Worm (Caenorhabditis elegans) whole organism, L4 larva: ENCODE results near the gene Y54F10AM.8.

Source experiments
- F44E2.7 ChIP-seq: fragments of 200-800 bp; sonication (Bioruptor generic); IDR thresholded peaks from 2 replicates; pipeline ENCODE4 v2.1.2; 2022; ENCODE audit warnings: missing genetic modification characterization, missing compliant biosample characterization
- R02D3.7 ChIP-seq: fragments of 150-350 bp; sonication (generic microtip); optimal IDR thresholded peaks from 3 replicates; lab custom pipeline; 2014; ENCODE audit warnings: missing biosample characterization, missing genetic modification characterization
- T26A8.4 ChIP-seq: fragments of 200-800 bp; sonication (Bioruptor generic); IDR thresholded peaks from 2 replicates; pipeline ENCODE4 v1.3.6; 2022; ENCODE audit warnings: missing genetic modification characterization, missing compliant biosample characterization
- Y48G9A.11 ChIP-seq: fragments of 200-800 bp; sonication (Bioruptor generic); IDR thresholded peaks from 2 replicates; pipeline ENCODE4 v1.3.6; 2022; ENCODE audit warnings: missing genetic modification reagents, missing genetic modification characterization, missing compliant biosample characterization
- Y5F2A.4 ChIP-seq: fragments of 200-800 bp; sonication (Bioruptor generic); optimal IDR thresholded peaks from 2 replicates; lab custom pipeline; 2018; ENCODE audit warnings: mild to moderate bottlenecking, missing genetic modification characterization, missing compliant biosample characterization
- aly-2 ChIP-seq: sonication (generic microtip); optimal IDR thresholded peaks from 2 replicates; lab custom pipeline; 2018; ENCODE audit warnings: missing biosample characterization, missing genetic modification characterization
- ceh-32 ChIP-seq: sonication (generic microtip); optimal IDR thresholded peaks from 2 replicates; lab custom pipeline; 2016; ENCODE audit warnings: mild to moderate bottlenecking, missing genetic modification characterization, missing compliant biosample characterization; ENCODE audit not compliant: poor library complexity
- ceh-44 ChIP-seq: fragments of 200-800 bp; sonication (Bioruptor generic); IDR thresholded peaks from 2 replicates; pipeline ENCODE4 v1.3.6; 2022; ENCODE audit warnings: missing genetic modification reagents, missing genetic modification characterization, missing compliant biosample characterization
- ceh-82 ChIP-seq: sonication (generic microtip); optimal IDR thresholded peaks from 2 replicates; lab custom pipeline; 2017; ENCODE audit warnings: missing biosample characterization, missing genetic modification characterization
- cey-2 ChIP-seq: sonication (generic microtip); optimal IDR thresholded peaks from 3 replicates; lab custom pipeline; 2017; ENCODE audit warnings: missing genetic modification characterization, mild to moderate bottlenecking, missing compliant biosample characterization, antibody characterized with exemption, borderline replicate concordance; ENCODE audit not compliant: insufficient read depth
- daf-16 ChIP-seq, 3 experiments: sonication (generic microtip); optimal IDR thresholded peaks; 2 replicates each; lab custom pipeline; 2016 to 2017; ENCODE audit warnings: missing genetic modification characterization in 3 of 3, missing genetic modification reagents in 3 of 3, mild to moderate bottlenecking in 2 of 3, missing compliant biosample characterization in 2 of 3, missing biosample characterization in 1 of 3, moderate library complexity in 1 of 3
- dmd-8 ChIP-seq: fragments of 200-800 bp; sonication (Bioruptor generic); IDR thresholded peaks from 2 replicates; pipeline ENCODE4 v1.3.6; 2022; ENCODE audit warnings: missing genetic modification characterization, missing compliant biosample characterization
- dmd-9 ChIP-seq: fragments of 200-800 bp; sonication (Bioruptor generic); IDR thresholded peaks from 2 replicates; pipeline ENCODE4 v1.3.6; 2022; ENCODE audit warnings: missing genetic modification reagents, missing genetic modification characterization, missing compliant biosample characterization
- egl-27 ChIP-seq: sonication (generic microtip); optimal IDR thresholded peaks from 3 replicates; lab custom pipeline; 2017; ENCODE audit warnings: missing biosample characterization, missing genetic modification reagents, missing genetic modification characterization
- egl-43 ChIP-seq: fragments of 200-800 bp; sonication (Bioruptor generic); IDR thresholded peaks from 2 replicates; pipeline ENCODE4 v1.3.6; 2022; ENCODE audit warnings: missing genetic modification reagents, missing genetic modification characterization, missing compliant biosample characterization
- hlh-11 ChIP-seq: fragments of 200-800 bp; sonication (Bioruptor generic); optimal IDR thresholded peaks from 2 replicates; lab custom pipeline; 2018; ENCODE audit warnings: mild to moderate bottlenecking, missing genetic modification characterization, missing compliant biosample characterization
- hlh-30 ChIP-seq: sonication (generic microtip); optimal IDR thresholded peaks from 2 replicates; lab custom pipeline; 2017; ENCODE audit warnings: antibody characterized with exemption, mild to moderate bottlenecking, missing genetic modification characterization, missing compliant biosample characterization; ENCODE audit not compliant: insufficient read depth
- hmg-1.1 ChIP-seq: fragments of 200-800 bp; sonication (Bioruptor generic); IDR thresholded peaks from 2 replicates; pipeline ENCODE4 v1.3.6; 2022; ENCODE audit warnings: missing genetic modification reagents, missing genetic modification characterization, missing compliant biosample characterization
- jun-1 ChIP-seq: fragments of 150-350 bp; optimal IDR thresholded peaks from 2 replicates; lab custom pipeline; 2014; ENCODE audit warnings: missing biosample characterization, missing genetic modification reagents, missing genetic modification characterization
- lin-1 ChIP-seq: fragments of 200-800 bp; sonication (Bioruptor generic); IDR thresholded peaks from 2 replicates; pipeline ENCODE4 v1.3.6; 2022; ENCODE audit warnings: missing genetic modification reagents, missing genetic modification characterization, missing compliant biosample characterization
- lin-13 ChIP-seq: fragments of 150-350 bp; optimal IDR thresholded peaks from 2 replicates; lab custom pipeline; 2014; ENCODE audit warnings: missing biosample characterization, missing genetic modification reagents, missing genetic modification characterization
- lin-15B ChIP-seq: fragments of 150-350 bp; sonication (generic microtip); optimal IDR thresholded peaks from 3 replicates; lab custom pipeline; 2014; ENCODE audit warnings: missing biosample characterization, missing genetic modification characterization
- lin-29 ChIP-seq: fragments of 200-800 bp; sonication (Bioruptor generic); IDR thresholded peaks from 2 replicates; pipeline ENCODE4 v1.3.6; 2022; ENCODE audit warnings: missing genetic modification reagents, missing genetic modification characterization, missing compliant biosample characterization
- lin-38 ChIP-seq: fragments of 200-800 bp; sonication (Bioruptor generic); IDR thresholded peaks from 2 replicates; pipeline ENCODE4 v1.3.6; 2022; ENCODE audit warnings: missing genetic modification reagents, missing genetic modification characterization, missing compliant biosample characterization
- lir-3 ChIP-seq: sonication (generic microtip); optimal IDR thresholded peaks from 2 replicates; lab custom pipeline; 2016; ENCODE audit warnings: mild to moderate bottlenecking, missing genetic modification characterization, missing compliant biosample characterization
- madf-9 ChIP-seq: fragments of 200-800 bp; sonication (Bioruptor generic); conservative IDR thresholded peaks from 2 replicates; pipeline ENCODE4 v1.3.6; 2022; ENCODE audit warnings: missing genetic modification reagents, missing genetic modification characterization, missing compliant biosample characterization
- mdl-1 ChIP-seq, 2 experiments: fragments of 150-350 bp in 1 of 2; sonication (generic microtip) in 1 of 2; optimal IDR thresholded peaks; 2 replicates each; lab custom pipeline; 2014 to 2017; ENCODE audit warnings: missing biosample characterization in 2 of 2, missing genetic modification characterization in 2 of 2
- mdt-29 ChIP-seq: fragments of 200-800 bp; sonication (Bioruptor generic); IDR thresholded peaks from 2 replicates; pipeline ENCODE4 v1.3.6; 2022; ENCODE audit warnings: missing genetic modification reagents, missing genetic modification characterization, missing compliant biosample characterization
- mes-2 ChIP-seq: sonication (generic microtip); optimal IDR thresholded peaks from 2 replicates; lab custom pipeline; 2016; ENCODE audit warnings: missing genotype, mild to moderate bottlenecking, missing genetic modification characterization, missing compliant biosample characterization; ENCODE audit not compliant: poor library complexity, severe bottlenecking
- mxl-2 ChIP-seq: fragments of 200-800 bp; sonication (Bioruptor generic); conservative IDR thresholded peaks from 2 replicates; pipeline ENCODE4 v1.3.6; 2022; ENCODE audit warnings: missing genetic modification reagents, missing genetic modification characterization, missing compliant biosample characterization
- nhr-102 ChIP-seq: sonication (generic microtip); optimal IDR thresholded peaks from 2 replicates; lab custom pipeline; 2016; ENCODE audit warnings: mild to moderate bottlenecking, missing genetic modification characterization, moderate library complexity, missing compliant biosample characterization
- nhr-237 ChIP-seq: sonication (generic microtip); optimal IDR thresholded peaks from 2 replicates; lab custom pipeline; 2017; ENCODE audit warnings: missing biosample characterization, missing genetic modification characterization
- nhr-41 ChIP-seq: fragments of 200-800 bp; sonication (Bioruptor generic); IDR thresholded peaks from 2 replicates; pipeline ENCODE4 v1.3.6; 2022; ENCODE audit warnings: missing genetic modification reagents, missing genetic modification characterization, missing compliant biosample characterization
- nhr-42 ChIP-seq: fragments of 200-800 bp; sonication (Bioruptor generic); IDR thresholded peaks from 2 replicates; pipeline ENCODE4 v1.3.6; 2022; ENCODE audit warnings: missing genetic modification characterization, missing compliant biosample characterization
- nhr-48 ChIP-seq: sonication (generic microtip); optimal IDR thresholded peaks from 2 replicates; lab custom pipeline; 2016; ENCODE audit warnings: mild to moderate bottlenecking, missing genetic modification characterization, missing compliant biosample characterization
- nhr-6 ChIP-seq: fragments of 150-350 bp; optimal IDR thresholded peaks from 2 replicates; lab custom pipeline; 2014; ENCODE audit warnings: missing biosample characterization, missing genetic modification characterization
- php-3 ChIP-seq: fragments of 200-800 bp; sonication (Bioruptor generic); IDR thresholded peaks from 2 replicates; pipeline ENCODE4 v1.3.6; 2022; ENCODE audit warnings: missing genetic modification reagents, missing genetic modification characterization, missing compliant biosample characterization
- skn-1 ChIP-seq: fragments of 150-350 bp; optimal IDR thresholded peaks from 2 replicates; lab custom pipeline; 2014; ENCODE audit warnings: missing biosample characterization, missing genetic modification characterization
- snpc-4 ChIP-seq: fragments of 150-350 bp; optimal IDR thresholded peaks from 2 replicates; lab custom pipeline; 2014; ENCODE audit warnings: missing biosample characterization, missing genetic modification characterization
- tra-1 ChIP-seq: fragments of 200-800 bp; sonication (Bioruptor generic); IDR thresholded peaks from 2 replicates; pipeline ENCODE4 v1.3.6; 2022; ENCODE audit warnings: missing genetic modification reagents, missing genetic modification characterization, missing compliant biosample characterization
- unc-39 ChIP-seq: sonication (generic microtip); optimal IDR thresholded peaks from 2 replicates; lab custom pipeline; 2017; ENCODE audit warnings: missing biosample characterization, missing genetic modification characterization
- unc-62 ChIP-seq, 3 experiments: fragments of 150-350 bp in 1 of 3; sonication (generic microtip); optimal IDR thresholded peaks in 2 of 3; peaks in 1 of 3; 1 replicate in 1 of 3; 2 replicates in 2 of 3; lab custom pipeline; 2014 to 2017; ENCODE audit warnings: missing biosample characterization in 3 of 3, missing genetic modification characterization in 3 of 3, missing genetic modification reagents in 3 of 3, missing genotype in 1 of 3
- zag-1 ChIP-seq: fragments of 150-350 bp; optimal IDR thresholded peaks from 2 replicates; lab custom pipeline; 2014; ENCODE audit warnings: missing biosample characterization, missing genetic modification characterization
- zip-11 ChIP-seq: fragments of 200-800 bp; sonication (Bioruptor generic); IDR thresholded peaks from 2 replicates; pipeline ENCODE4 v1.3.6; 2022; ENCODE audit warnings: missing genetic modification characterization, missing compliant biosample characterization
- zip-2 ChIP-seq: fragments of 150-350 bp; optimal IDR thresholded peaks from 2 replicates; lab custom pipeline; 2014; ENCODE audit warnings: missing biosample characterization, missing genetic modification characterization
- ztf-11 ChIP-seq: fragments of 150-350 bp; optimal IDR thresholded peaks from 2 replicates; lab custom pipeline; 2014; ENCODE audit warnings: missing biosample characterization, missing genetic modification characterization
- ztf-7 ChIP-seq: fragments of 150-350 bp; optimal IDR thresholded peaks from 2 replicates; lab custom pipeline; 2014; ENCODE audit warnings: missing biosample characterization, missing genetic modification characterization

Y54F10AM.8 gene

DNA sequence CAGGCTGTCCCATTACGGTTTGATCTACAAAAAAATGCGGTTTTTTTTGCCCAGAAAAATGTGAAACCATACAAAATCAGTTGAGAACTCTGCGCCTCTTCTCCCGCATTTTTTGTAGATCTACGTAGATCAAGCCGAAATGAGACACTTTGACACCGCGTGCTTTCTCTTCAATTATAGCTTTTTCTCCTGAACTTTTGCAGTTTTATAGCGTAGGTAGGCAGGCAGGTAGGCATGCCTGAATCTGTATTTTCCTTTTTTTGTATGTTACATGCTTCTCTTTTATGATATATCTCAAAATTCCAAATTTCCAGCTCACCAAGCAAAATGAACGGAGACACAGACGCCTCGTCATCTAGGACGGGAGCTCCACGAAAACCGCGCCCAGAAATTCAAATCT, 34.2 kb downstream of the Y54F10AM.8 start, which contains the start of gene smg-6:
Gene smg-6 (plus strand): TSS at position 301 of the 400 bp plus-strand sequence.
- TF ChIP-seq tra-1 (GFP tag; lab: Robert Waterston, UW) (no peak), ztf-7 (tag; lab: Kevin White, UChicago) (no peak), mdl-1 (tag; optimal IDR thresholded peaks at IDR 0.05; lab: Kevin White, UChicago) (no peak), ztf-11 (tag; lab: Kevin White, UChicago) (no peak), R02D3.7 (tag; lab: Kevin White, UChicago) (no peak), lin-15B (tag; lab: Kevin White, UChicago) (no peak), nhr-42 (GFP tag; lab: Robert Waterston, UW) (no peak), cey-2 (tag; lab: Kevin White, UChicago) (no peak), T26A8.4 (GFP tag; lab: Robert Waterston, UW) (no peak), daf-16 (GFP tag; optimal IDR thresholded peaks at IDR 0.05; lab: Kevin White, UChicago) (no peak), daf-16 (tag; optimal IDR thresholded peaks at IDR 0.05; lab: Kevin White, UChicago) (no peak), unc-62 (GFP tag; optimal IDR thresholded peaks at IDR 0.05 in 1 of 2; lab: Kevin White, UChicago) (no peak), unc-62 (tag; optimal IDR thresholded peaks at IDR 0.05; lab: Kevin White, UChicago) (no peak), egl-43 (GFP tag; lab: Robert Waterston, UW) (no peak), php-3 (no peak), Y5F2A.4 (no peak), dmd-8 (GFP tag; lab: Robert Waterston, UW) (no peak), nhr-41 (GFP tag; lab: Robert Waterston, UW) (no peak)

DNA sequence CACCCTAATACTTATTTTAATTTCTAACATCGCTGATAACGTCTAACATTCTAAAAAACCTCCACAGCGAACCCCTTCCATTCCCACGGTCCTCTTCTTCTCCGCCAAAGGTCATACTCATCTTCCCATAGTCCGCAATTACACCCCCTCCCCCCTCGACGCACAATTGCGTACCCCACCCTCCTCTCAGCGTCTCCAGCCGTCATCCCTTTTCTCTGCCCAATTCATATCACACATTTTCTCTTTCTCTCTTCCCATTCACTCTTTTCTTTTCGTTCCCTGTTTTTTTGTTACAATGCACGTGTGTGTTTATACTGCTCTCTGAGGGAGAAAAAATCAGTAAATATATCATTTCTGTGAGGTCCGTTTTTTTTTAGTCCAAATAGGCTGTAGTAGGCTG, 35.9 kb downstream of the Y54F10AM.8 start:
- TF ChIP-seq mes-2 = peak; percentile 65
- TF ChIP-seq T26A8.4 (GFP tag; lab: Robert Waterston, UW) = 0 out of 2 replicates have a peak, but pooled peaks have one; percentile 32
- TF ChIP-seq lin-1 = no peak
- no peak for TF ChIP-seq lir-3 (tag; lab: Kevin White, UChicago)
- TF ChIP-seq ceh-82 (tag; lab: Kevin White, UChicago) = no peak
- TF ChIP-seq hlh-11 (tag; lab: Kevin White, UChicago) = peak; percentile 77
- TF ChIP-seq madf-9 (GFP tag; lab: Robert Waterston, UW) = no peak
- TF ChIP-seq nhr-102 (tag; lab: Kevin White, UChicago) = no peak
- TF ChIP-seq lin-29 = no peak
- TF ChIP-seq Y48G9A.11 = no peak
- no peak for TF ChIP-seq egl-27 (tag; lab: Kevin White, UChicago)
- TF ChIP-seq ztf-7 (tag; lab: Kevin White, UChicago) = no peak
- TF ChIP-seq lin-13 (GFP tag; lab: Kevin White, UChicago) = peak; percentile 54
- no peak for TF ChIP-seq daf-16 (GFP tag; optimal IDR thresholded peaks at IDR 0.05; lab: Kevin White, UChicago)
- peak; percentile 47 for TF ChIP-seq daf-16 (tag; optimal IDR thresholded peaks at IDR 0.05; lab: Kevin White, UChicago)
- TF ChIP-seq jun-1 (tag; lab: Kevin White, UChicago) = no peak
- TF ChIP-seq lin-38 = peak; percentile 61
- TF ChIP-seq hlh-30 = peak; percentile 83
- TF ChIP-seq nhr-48 (tag; lab: Kevin White, UChicago) = no peak
- no peak for TF ChIP-seq nhr-41 (GFP tag; lab: Robert Waterston, UW)
- peak; percentile 39 for TF ChIP-seq nhr-6 (tag; lab: Kevin White, UChicago)
- no peak for TF ChIP-seq snpc-4
- no peak for TF ChIP-seq ceh-44 (GFP tag; lab: Robert Waterston, UW)
- no peak for TF ChIP-seq mxl-2 (GFP tag; lab: Robert Waterston, UW)
- TF ChIP-seq hmg-1.1 (GFP tag; lab: Robert Waterston, UW) = peak; percentile 72
- no peak for TF ChIP-seq aly-2 (tag; lab: Kevin White, UChicago)
- no peak for TF ChIP-seq mdt-29 (GFP tag; lab: Robert Waterston, UW)
- no peak for TF ChIP-seq ztf-11 (tag; lab: Kevin White, UChicago)
- TF ChIP-seq nhr-237 (tag; lab: Kevin White, UChicago) = no peak
- no peak for TF ChIP-seq F44E2.7 (GFP tag; lab: Robert Waterston, UW)
- no peak for TF ChIP-seq zag-1 (tag; lab: Kevin White, UChicago)
- TF ChIP-seq lin-15B (tag; lab: Kevin White, UChicago) = no peak
- no peak for TF ChIP-seq tra-1 (GFP tag; lab: Robert Waterston, UW)
- peak; percentile 33 to 92 for TF ChIP-seq mdl-1 (tag; optimal IDR thresholded peaks at IDR 0.05; lab: Kevin White, UChicago)
- TF ChIP-seq ceh-32 = no peak
- TF ChIP-seq zip-11 = no peak
- TF ChIP-seq dmd-9 (GFP tag; lab: Robert Waterston, UW) = no peak
- no peak for TF ChIP-seq zip-2 (tag; lab: Kevin White, UChicago)
- no peak for TF ChIP-seq php-3
- no peak for TF ChIP-seq unc-39
- no peak for TF ChIP-seq skn-1
